Fruit fly (Drosophila melanogaster): ENCODE data around the gene CG11878.

DNA sequence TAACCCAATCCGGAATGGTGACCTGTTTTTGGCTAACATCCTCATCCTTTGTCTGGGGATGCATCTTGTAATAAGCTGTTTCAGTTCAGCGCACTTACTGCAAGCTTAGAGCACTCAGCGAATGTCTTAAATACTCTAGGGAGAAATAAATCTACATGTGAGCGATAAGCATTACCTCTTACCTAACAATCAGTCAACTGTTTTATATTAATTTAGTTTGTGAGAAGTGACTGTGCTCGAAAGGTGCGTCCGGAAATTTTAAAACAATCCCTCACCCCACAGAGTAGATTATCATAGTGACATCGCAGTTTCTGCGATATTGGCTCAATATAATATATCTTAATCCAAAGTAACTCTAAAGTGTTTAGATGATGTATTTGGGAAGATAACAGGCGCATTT lies 44.4 kb downstream of the CG11878 start, which contains the start of gene CG10553:
- TF ChIP-seq br (optimal IDR thresholded peaks at IDR 0.05) (no peak), org-1 (GFP tag; optimal IDR thresholded peaks at IDR 0.05) (no peak), MTF-1 (GFP tag; optimal IDR thresholded peaks at IDR 0.05; ENCODE audit: borderline replicate concordance) (no peak), CG13287 (GFP tag; IDR thresholded peaks at IDR 0.05; ENCODE audit: partially characterized antibody) (no peak), kni (GFP tag; optimal IDR thresholded peaks at IDR 0.05) (no peak), CHES-1-like (GFP tag; optimal IDR thresholded peaks at IDR 0.05) (no peak), CG7839 (tag; optimal IDR thresholded peaks at IDR 0.05) (no peak), gcm (GFP tag; optimal IDR thresholded peaks at IDR 0.05) (no peak), Gug (GFP tag; IDR thresholded peaks at IDR 0.05) (no peak), CkIIα-i1 (GFP tag; IDR thresholded peaks at IDR 0.05) (no peak), disco-r (GFP tag; optimal IDR thresholded peaks at IDR 0.05) (no peak)
